Worm (Caenorhabditis elegans) whole organism, L4/young adult: Measurements from ENCODE around the gene nspg-13.

Experiments used
- dao-5 ChIP-seq: sonication (generic microtip); optimal IDR thresholded peaks from 2 replicates; lab custom pipeline; 2016; ENCODE audit warnings: missing genotype, missing genetic modification characterization, moderate library complexity, missing compliant biosample characterization
- him-1 ChIP-seq: sonication (generic microtip); optimal IDR thresholded peaks from 2 replicates; lab custom pipeline; 2016; ENCODE audit warnings: missing genotype, missing genetic modification reagents, missing genetic modification characterization, missing compliant biosample characterization

ce11 chrX:5208326-5208725 lies 46.7 kb upstream of the nspg-13 start:
- TF ChIP-seq dao-5 (tag; lab: Kevin White, UChicago), result no peak
- no peak for TF ChIP-seq him-1 (tag; lab: Kevin White, UChicago)
